Fruit fly (Drosophila melanogaster) whole organism, wandering third instar larva: ENCODE measurements around the gene CG33502.

Experiments
- Abd-B ChIP-seq: fragments of >200 bp; optimal IDR thresholded peaks from 2 replicates; lab custom pipeline; 2017; ENCODE audit warnings: missing biosample characterization, missing genetic modification characterization
- pan ChIP-seq: fragments of >200 bp; optimal IDR thresholded peaks from 2 replicates; lab custom pipeline; 2017
- tai ChIP-seq: sonication (Bioruptor generic); optimal IDR thresholded peaks from 2 replicates; lab custom pipeline; 2016; ENCODE audit warnings: missing biosample characterization, missing genetic modification characterization

dm6 chrX:21591990-21592389 lies 19.3 kb downstream of the CG33502 start:
- TF ChIP-seq Abd-B (GFP tag; lab: Kevin White, UChicago): no peak
- TF ChIP-seq pan (lab: Kevin White, UChicago): no peak
- no peak for TF ChIP-seq tai (GFP tag; lab: Kevin White, UChicago)
